Worm (Caenorhabditis elegans) whole organism, young adult: ENCODE measurements around the gene lgc-50.

Experiments
- F22D6.2 ChIP-seq: sonication (generic microtip); optimal IDR thresholded peaks from 2 replicates; lab custom pipeline; 2016; ENCODE audit warnings: mild to moderate bottlenecking, missing genetic modification characterization, missing compliant biosample characterization
- ama-1 ChIP-seq, 3 experiments: fragments of 150-350 bp in 1 of 3; sonication (generic microtip) in 2 of 3; optimal IDR thresholded peaks; 2 replicates each; lab custom pipeline; 2014 to 2018; ENCODE audit warnings: missing biosample characterization in 2 of 3, missing genetic modification characterization in 2 of 3, missing genetic modification reagents in 2 of 3
- ceh-79 ChIP-seq: sonication (generic microtip); optimal IDR thresholded peaks from 2 replicates; lab custom pipeline; 2017; ENCODE audit warnings: mild to moderate bottlenecking, missing genetic modification characterization, missing compliant biosample characterization
- hsf-1 ChIP-seq: fragments of 200-800 bp; sonication (Bioruptor generic); IDR thresholded peaks from 2 replicates; pipeline ENCODE4 v1.3.6; 2022; ENCODE audit warnings: missing genetic modification reagents, missing genetic modification characterization, missing compliant biosample characterization
- rcor-1 ChIP-seq: fragments of 200-800 bp; sonication (Bioruptor generic); IDR thresholded peaks from 2 replicates; pipeline ENCODE4 v1.3.6; 2022; ENCODE audit warnings: missing genetic modification reagents, missing genetic modification characterization, missing compliant biosample characterization
- sea-2 ChIP-seq: fragments of 200-800 bp; sonication (Bioruptor generic); IDR thresholded peaks from 2 replicates; pipeline ENCODE4 v1.3.6; 2022; ENCODE audit warnings: missing genetic modification characterization, missing compliant biosample characterization
- xnd-1 ChIP-seq: sonication (generic microtip); optimal IDR thresholded peaks from 2 replicates; lab custom pipeline; 2016; ENCODE audit warnings: missing genotype, missing genetic modification reagents, missing genetic modification characterization, missing compliant biosample characterization

- TF ChIP-seq ama-1 (optimal IDR thresholded peaks at IDR 0.05; lab: Kevin White, UChicago) (no peak), ama-1 (GFP tag; optimal IDR thresholded peaks at IDR 0.05; lab: Kevin White, UChicago) (no peak), hsf-1 (GFP tag; lab: Robert Waterston, UW) (no peak), sea-2 (GFP tag; lab: Robert Waterston, UW) (no peak), F22D6.2 (no peak), xnd-1 (tag; lab: Kevin White, UChicago) (no peak), ceh-79 (tag; lab: Kevin White, UChicago) (no peak), rcor-1 (no peak)
These were observed 46.2 kb downstream of the lgc-50 start, which contains the start of gene gos-28 for ce11 chrIII:7349075-7349474.
